Fruit fly (Drosophila melanogaster): ENCODE results near the gene RagA-B.

- TF ChIP-seq CG14014 (GFP tag; IDR thresholded peaks at IDR 0.05) (no peak; the same call in 1 of the 2 replicates), CG6689 (GFP tag; IDR thresholded peaks at IDR 0.05) (no peak), Atf-2 (GFP tag; optimal IDR thresholded peaks at IDR 0.05) (no peak), tio (GFP tag; optimal IDR thresholded peaks at IDR 0.05) (no peak), HmgZ (tag; optimal IDR thresholded peaks at IDR 0.05) (peak; percentile 71), bbx (GFP tag; IDR thresholded peaks at IDR 0.05; ENCODE audit: partially characterized antibody) (peak; percentile 87), CG16779 (GFP tag; IDR thresholded peaks at IDR 0.05) (no peak), crp (GFP tag; optimal IDR thresholded peaks at IDR 0.05) (peak in 1 of 2 experiments; percentile 14), CG1024 (GFP tag; IDR thresholded peaks at IDR 0.05) (no peak), Sin3A (optimal IDR thresholded peaks at IDR 0.05) (no peak)
Observed at dm6 chr3R:8938494-8939404, 45.4 kb downstream of the RagA-B start, which contains the start of gene ScsbetaA.
